Worm (Caenorhabditis elegans) whole organism, young adult: Measurements from ENCODE around the gene hir-1.

Experiments
- efl-1 ChIP-seq: fragments of 150-350 bp; optimal IDR thresholded peaks from 2 replicates; lab custom pipeline; 2014; ENCODE audit warnings: missing biosample characterization, missing genetic modification reagents, missing genetic modification characterization
- ztf-3 ChIP-seq: fragments of 200-800 bp; sonication (Bioruptor generic); optimal IDR thresholded peaks from 2 replicates; lab custom pipeline; 2018; ENCODE audit warnings: mild to moderate bottlenecking, missing genetic modification characterization, missing compliant biosample characterization

DNA sequence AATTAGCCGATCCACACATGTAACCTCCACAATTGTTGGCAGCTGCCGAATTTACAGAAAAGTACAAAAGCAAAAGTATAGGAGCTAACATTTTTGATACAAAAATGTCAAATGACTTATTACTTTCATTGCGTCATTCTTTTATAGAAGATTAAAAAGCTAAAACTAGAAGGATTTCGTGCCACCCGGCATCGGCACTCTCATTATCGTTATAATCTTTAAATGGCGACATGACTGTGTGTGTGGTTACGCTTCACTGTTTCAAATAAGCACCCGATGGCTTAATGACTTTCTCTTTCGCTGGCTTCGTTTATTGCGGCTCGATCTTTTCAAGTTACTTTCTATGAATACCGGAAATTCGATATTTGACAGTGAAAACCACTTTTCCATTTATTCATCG lies 11.8 kb downstream of the hir-1 start, which contains the start of gene grl-1:
- TF ChIP-seq ztf-3 (GFP tag; lab: Kevin White, UChicago) (no peak), efl-1 (GFP tag; lab: Kevin White, UChicago) (no peak)
